Fruit fly (Drosophila melanogaster) whole organism, embryonic: ENCODE measurements around the gene Vav.

Source experiments
- Atf6 ChIP-seq: fragments of 200-800 bp; sonication (Bioruptor generic); IDR thresholded peaks from 2 replicates; pipeline ENCODE4 v1.3.6; 2022; ENCODE audit warnings: missing biosample characterization, missing genetic modification characterization
- Bgb ChIP-seq: fragments of 200-800 bp; sonication (Bioruptor generic); IDR thresholded peaks from 2 replicates; pipeline ENCODE4 v1.3.6; 2022; ENCODE audit warnings: missing biosample characterization, missing genetic modification characterization; ENCODE audit not compliant: partially characterized antibody
- CG10274 ChIP-seq: fragments of 200-800 bp; sonication (Bioruptor generic); optimal IDR thresholded peaks from 3 replicates; lab custom pipeline; 2017; ENCODE audit warnings: missing biosample characterization, mild to moderate bottlenecking, missing genetic modification characterization
- CG10654 ChIP-seq: fragments of 200-800 bp; sonication (Bioruptor generic); optimal IDR thresholded peaks from 2 replicates; lab custom pipeline; 2016; ENCODE audit warnings: missing biosample characterization, missing genetic modification characterization
- CG11247 ChIP-seq: fragments of 200-800 bp; sonication (Bioruptor generic); IDR thresholded peaks from 2 replicates; pipeline ENCODE4 v1.3.6; 2022; ENCODE audit warnings: missing biosample characterization, missing genetic modification characterization
- CG12236 ChIP-seq: fragments of 200-800 bp; sonication (Bioruptor generic); optimal IDR thresholded peaks from 2 replicates; lab custom pipeline; 2016; ENCODE audit warnings: missing biosample characterization, missing genetic modification characterization
- CG1233 ChIP-seq: fragments of 200-800 bp; sonication (Bioruptor generic); optimal IDR thresholded peaks from 4 replicates; lab custom pipeline; 2018; ENCODE audit warnings: missing biosample characterization, mild to moderate bottlenecking, missing genetic modification characterization
- CG12744 ChIP-seq: fragments of 200-800 bp; sonication (Bioruptor generic); optimal IDR thresholded peaks from 2 replicates; lab custom pipeline; 2016; ENCODE audit warnings: missing biosample characterization, missing genetic modification characterization
- CG13624 ChIP-seq: fragments of 200-800 bp; sonication (Bioruptor generic); optimal IDR thresholded peaks from 2 replicates; lab custom pipeline; 2016; ENCODE audit warnings: missing biosample characterization, missing genetic modification characterization
- CG14860 ChIP-seq: fragments of 200-800 bp; sonication (Bioruptor generic); IDR thresholded peaks from 3 replicates; pipeline ENCODE4 v1.3.6; 2022; ENCODE audit warnings: missing biosample characterization, missing genetic modification characterization; ENCODE audit not compliant: partially characterized antibody
- CG15269 ChIP-seq: fragments of 200-800 bp; sonication (Bioruptor generic); optimal IDR thresholded peaks from 2 replicates; lab custom pipeline; 2018; ENCODE audit warnings: missing biosample characterization, mild to moderate bottlenecking, missing genetic modification characterization, moderate library complexity
- CG15696 ChIP-seq: fragments of 200-800 bp; sonication (Bioruptor generic); optimal IDR thresholded peaks from 2 replicates; lab custom pipeline; 2019; ENCODE audit warnings: missing biosample characterization, mild to moderate bottlenecking, missing genetic modification characterization, moderate library complexity
- CG17385 ChIP-seq: fragments of 200-800 bp; sonication (Bioruptor generic); optimal IDR thresholded peaks from 3 replicates; lab custom pipeline; 2018; ENCODE audit warnings: missing biosample characterization, mild to moderate bottlenecking, missing genetic modification characterization
- CG30020 ChIP-seq: fragments of 200-800 bp; optimal IDR thresholded peaks from 2 replicates; lab custom pipeline; 2019; ENCODE audit warnings: missing biosample characterization, mild to moderate bottlenecking, missing genetic modification characterization, moderate library complexity
- CG3065 ChIP-seq: fragments of 200-800 bp; sonication (Bioruptor generic); optimal IDR thresholded peaks from 2 replicates; lab custom pipeline; 2016; ENCODE audit warnings: missing biosample characterization, missing genetic modification characterization
- CG33557 ChIP-seq: fragments of 200-800 bp; sonication (Bioruptor generic); optimal IDR thresholded peaks from 2 replicates; lab custom pipeline; 2019; ENCODE audit warnings: missing biosample characterization, mild to moderate bottlenecking, missing genetic modification characterization, moderate library complexity
- CG4282 ChIP-seq: fragments of 200-800 bp; sonication (Bioruptor generic); optimal IDR thresholded peaks from 2 replicates; lab custom pipeline; 2016; ENCODE audit warnings: missing biosample characterization, missing genetic modification characterization
- CG4360 ChIP-seq: fragments of 200-800 bp; sonication (Bioruptor generic); IDR thresholded peaks from 2 replicates; pipeline ENCODE4 v1.3.6; 2022; ENCODE audit warnings: missing biosample characterization, missing genetic modification characterization
- CG4424 ChIP-seq: fragments of 200-800 bp; sonication (Bioruptor generic); optimal IDR thresholded peaks from 3 replicates; lab custom pipeline; 2016; ENCODE audit warnings: missing biosample characterization, missing genetic modification characterization
- CG5245 ChIP-seq: fragments of 200-800 bp; sonication (Bioruptor generic); optimal IDR thresholded peaks from 3 replicates; lab custom pipeline; 2016; ENCODE audit warnings: missing biosample characterization, missing genetic modification characterization
- CG6813 ChIP-seq: fragments of 200-800 bp; sonication (Bioruptor generic); optimal IDR thresholded peaks from 2 replicates; lab custom pipeline; 2017; ENCODE audit warnings: missing biosample characterization, missing genetic modification characterization, mild to moderate bottlenecking, moderate library complexity, missing genetic modification reagents
- CG7372 ChIP-seq: fragments of 200-800 bp; sonication (Bioruptor generic); IDR thresholded peaks from 2 replicates; pipeline ENCODE4 v1.3.6; 2022; ENCODE audit warnings: missing biosample characterization, missing genetic modification characterization
- Dip3 ChIP-seq: fragments of 200-800 bp; sonication (Bioruptor generic); optimal IDR thresholded peaks from 3 replicates; lab custom pipeline; 2016; ENCODE audit warnings: missing biosample characterization, missing genetic modification characterization
- E2f2 ChIP-seq: fragments of 200-800 bp; sonication (Bioruptor generic); IDR thresholded peaks from 2 replicates; pipeline ENCODE4 v1.3.6; 2022; ENCODE audit warnings: missing biosample characterization, missing genetic modification characterization
- Fer1 ChIP-seq: fragments of 200-800 bp; sonication (Bioruptor generic); optimal IDR thresholded peaks from 2 replicates; lab custom pipeline; 2017; ENCODE audit warnings: missing biosample characterization, mild to moderate bottlenecking, missing genetic modification characterization
- H15 ChIP-seq: fragments of 200-800 bp; sonication (Bioruptor generic); IDR thresholded peaks from 3 replicates; pipeline ENCODE4 v1.3.6; 2022; ENCODE audit warnings: missing biosample characterization, missing genetic modification characterization
- Hsf ChIP-seq: fragments of 200-800 bp; sonication (Bioruptor generic); optimal IDR thresholded peaks from 3 replicates; lab custom pipeline; 2016; ENCODE audit warnings: missing biosample characterization, missing genetic modification characterization
- Lpt ChIP-seq: fragments of >200 bp; optimal IDR thresholded peaks from 2 replicates; lab custom pipeline; 2018; ENCODE audit warnings: missing biosample characterization, missing genetic modification characterization
- MBD-R2 ChIP-seq: fragments of 200-800 bp; sonication (Bioruptor generic); IDR thresholded peaks from 2 replicates; pipeline ENCODE4 v1.3.6; 2022; ENCODE audit warnings: missing biosample characterization, missing genetic modification characterization
- Myb ChIP-seq: fragments of 200-800 bp; sonication (Bioruptor generic); optimal IDR thresholded peaks from 2 replicates; lab custom pipeline; 2016; ENCODE audit warnings: missing biosample characterization, missing genetic modification characterization
- Rfx ChIP-seq: fragments of 200-800 bp; sonication (Bioruptor generic); IDR thresholded peaks from 2 replicates; pipeline ENCODE4 v1.3.6; 2022; ENCODE audit warnings: missing biosample characterization, missing genetic modification characterization
- Sin3A ChIP-seq: fragments of >200 bp; optimal IDR thresholded peaks from 2 replicates; lab custom pipeline; 2018
- Stat92E ChIP-seq, 3 experiments: fragments of >200 bp in 2 of 3; fragments of 200-800 bp in 1 of 3; sonication (Bioruptor generic) in 1 of 3; optimal IDR thresholded peaks; 2 replicates each; lab custom pipeline; 2017 to 2019; ENCODE audit warnings: missing biosample characterization in 3 of 3, missing genetic modification characterization in 3 of 3, mild to moderate bottlenecking in 1 of 3, moderate library complexity in 1 of 3
- YL-1 ChIP-seq: fragments of 200-800 bp; sonication (Bioruptor generic); optimal IDR thresholded peaks from 3 replicates; lab custom pipeline; 2017; ENCODE audit warnings: missing biosample characterization, mild to moderate bottlenecking, missing genetic modification characterization
- crc ChIP-seq: fragments of 200-800 bp; sonication (Bioruptor generic); optimal IDR thresholded peaks from 2 replicates; lab custom pipeline; 2016; ENCODE audit warnings: missing biosample characterization, missing genetic modification characterization
- ems ChIP-seq: fragments of 200-800 bp; sonication (Bioruptor generic); optimal IDR thresholded peaks from 3 replicates; lab custom pipeline; 2016; ENCODE audit warnings: missing biosample characterization, missing genetic modification characterization
- fru ChIP-seq: fragments of >200 bp; optimal IDR thresholded peaks from 2 replicates; lab custom pipeline; 2017
- gce ChIP-seq: fragments of 200-800 bp; sonication (Bioruptor generic); IDR thresholded peaks from 3 replicates; pipeline ENCODE4 v1.3.6; 2022; ENCODE audit warnings: missing biosample characterization, missing genetic modification characterization
- knrl ChIP-seq: fragments of 200-800 bp; sonication (Bioruptor generic); IDR thresholded peaks from 3 replicates; pipeline ENCODE4 v1.3.6; 2022; ENCODE audit warnings: missing biosample characterization, missing genetic modification characterization; ENCODE audit not compliant: partially characterized antibody
- nerfin-1 ChIP-seq: fragments of 200-800 bp; sonication (Bioruptor generic); optimal IDR thresholded peaks from 3 replicates; lab custom pipeline; 2019; ENCODE audit warnings: missing biosample characterization, mild to moderate bottlenecking, missing genetic modification characterization, moderate library complexity
- otp ChIP-seq: fragments of 200-800 bp; sonication (Bioruptor generic); IDR thresholded peaks from 3 replicates; pipeline ENCODE4, ENCODE4 v1.3.6; 2022; ENCODE audit warnings: missing biosample characterization, missing genetic modification characterization
- p53 ChIP-seq: fragments of 200-800 bp; sonication (Bioruptor generic); optimal IDR thresholded peaks from 2 replicates; lab custom pipeline; 2016; ENCODE audit warnings: missing biosample characterization, missing genetic modification characterization
- pho ChIP-seq: fragments of 200-800 bp; sonication (Bioruptor generic); optimal IDR thresholded peaks from 2 replicates; lab custom pipeline; 2016; ENCODE audit warnings: missing biosample characterization, missing genetic modification characterization
- pros ChIP-seq: fragments of 200-800 bp; sonication (Bioruptor generic); optimal IDR thresholded peaks from 3 replicates; lab custom pipeline; 2019; ENCODE audit warnings: missing biosample characterization, mild to moderate bottlenecking, missing genetic modification characterization, moderate library complexity
- sens-2 ChIP-seq: fragments of 200-800 bp; sonication (Bioruptor generic); IDR thresholded peaks from 2 replicates; pipeline ENCODE4 v1.3.6; 2022; ENCODE audit warnings: missing biosample characterization, missing genetic modification characterization
- tap ChIP-seq: fragments of 200-800 bp; optimal IDR thresholded peaks from 3 replicates; lab custom pipeline; 2019; ENCODE audit warnings: missing biosample characterization, mild to moderate bottlenecking, missing genetic modification characterization, moderate library complexity
- tio ChIP-seq: fragments of 200-800 bp; sonication (Bioruptor generic); optimal IDR thresholded peaks from 2 replicates; lab custom pipeline; 2017; ENCODE audit warnings: missing biosample characterization, missing genetic modification characterization, inconsistent platforms
- trem ChIP-seq: fragments of 200-800 bp; optimal IDR thresholded peaks from 3 replicates; lab custom pipeline; 2019; ENCODE audit warnings: missing biosample characterization, mild to moderate bottlenecking, missing genetic modification characterization, moderate library complexity
- yki ChIP-seq: fragments of >200 bp; optimal IDR thresholded peaks from 3 replicates; lab custom pipeline; 2018
- zen ChIP-seq: fragments of 200-800 bp; sonication (Bioruptor generic); optimal IDR thresholded peaks from 3 replicates; lab custom pipeline; 2018; ENCODE audit warnings: missing biosample characterization, mild to moderate bottlenecking, missing genetic modification characterization, moderate library complexity
- zfh2 ChIP-seq: fragments of 200-800 bp; sonication (Bioruptor generic); optimal IDR thresholded peaks from 2 replicates; lab custom pipeline; 2016; ENCODE audit warnings: missing biosample characterization, missing genetic modification characterization

Vav gene

dm6 chrX:19289318-19289970, 27.8 kb downstream of the Vav start (continued):
- peak; percentile 74 for TF ChIP-seq CG33557 (GFP tag; lab: Kevin White, UChicago)
- TF ChIP-seq otp (GFP tag; lab: Robert Waterston, UW): peak; percentile 94
- TF ChIP-seq Dip3 (GFP tag; lab: Kevin White, UChicago): peak; percentile 79
- peak; percentile 89 for TF ChIP-seq Hsf (GFP tag; lab: Kevin White, UChicago)
- no peak for TF ChIP-seq fru (lab: Kevin White, UChicago)
- no peak for TF ChIP-seq yki
- TF ChIP-seq pho: peak; percentile 39
- TF ChIP-seq CG4282 (GFP tag; lab: Kevin White, UChicago): no peak
- peak; percentile 19 for TF ChIP-seq YL-1 (GFP tag; lab: Kevin White, UChicago)
- peak; percentile 61 for TF ChIP-seq zfh2 (GFP tag; lab: Kevin White, UChicago)
- TF ChIP-seq tio: peak; percentile 63
- TF ChIP-seq H15 (GFP tag; lab: Robert Waterston, UW): peak; percentile 93
- peak; percentile 90 for TF ChIP-seq CG5245 (GFP tag; lab: Kevin White, UChicago)
- peak; percentile 61 for TF ChIP-seq trem (tag; lab: Kevin White, UChicago)
- peak; percentile 63 for TF ChIP-seq zen (tag; lab: Kevin White, UChicago)
- TF ChIP-seq CG13624 (GFP tag; lab: Kevin White, UChicago): peak; percentile 75
- TF ChIP-seq ems (GFP tag; lab: Kevin White, UChicago): peak; percentile 89
- peak; percentile 57 for TF ChIP-seq CG12236
- peak; percentile 90 for TF ChIP-seq CG4424 (GFP tag; lab: Kevin White, UChicago)
- peak; percentile 78; the same call in 1 of the 2 replicates for TF ChIP-seq Atf6
- no peak for TF ChIP-seq pros (GFP tag; lab: Kevin White, UChicago)
- peak; percentile 87 for TF ChIP-seq CG11247 (GFP tag; lab: Robert Waterston, UW)
- peak; percentile 93 for TF ChIP-seq gce
- TF ChIP-seq CG7372 (GFP tag; lab: Robert Waterston, UW): peak; percentile 84
- no peak for TF ChIP-seq Stat92E (GFP tag; optimal IDR thresholded peaks at IDR 0.05; lab: Kevin White, UChicago)
- peak; percentile 92 for TF ChIP-seq tap (tag; lab: Kevin White, UChicago)
- TF ChIP-seq CG3065 (GFP tag; lab: Kevin White, UChicago): peak; percentile 45
- TF ChIP-seq CG14860 (GFP tag; lab: Robert Waterston, UW): no peak
- TF ChIP-seq Rfx (GFP tag; lab: Robert Waterston, UW): peak; percentile 89
- peak; percentile 92 for TF ChIP-seq CG15269
- TF ChIP-seq CG1233 (GFP tag; lab: Kevin White, UChicago): peak; percentile 86
- TF ChIP-seq CG10654 (GFP tag; lab: Kevin White, UChicago): peak; percentile 86
- peak; percentile 51; the same call in 1 of the 2 replicates for TF ChIP-seq MBD-R2 (GFP tag; lab: Robert Waterston, UW)
- TF ChIP-seq CG30020 (tag; lab: Kevin White, UChicago): peak; percentile 36
- peak; percentile 56 for TF ChIP-seq CG15696 (tag; lab: Kevin White, UChicago)
- TF ChIP-seq CG10274 (GFP tag; lab: Kevin White, UChicago): peak; percentile 57
- peak; percentile 82 for TF ChIP-seq CG6813 (GFP tag; lab: Kevin White, UChicago)
- TF ChIP-seq CG17385 (GFP tag; lab: Kevin White, UChicago): peak; percentile 87
- TF ChIP-seq knrl: no peak
- peak; percentile 82 for TF ChIP-seq Fer1 (GFP tag; lab: Kevin White, UChicago)
- TF ChIP-seq p53 (GFP tag; lab: Kevin White, UChicago): peak; percentile 72
- TF ChIP-seq Bgb: no peak
- peak; percentile 49 for TF ChIP-seq Myb (GFP tag; lab: Kevin White, UChicago)
- peak; percentile 63 for TF ChIP-seq CG12744 (GFP tag; lab: Kevin White, UChicago)
- TF ChIP-seq crc (GFP tag; lab: Kevin White, UChicago): peak; percentile 50
- peak; percentile 83 for TF ChIP-seq nerfin-1
- no peak for TF ChIP-seq Sin3A (lab: Kevin White, UChicago)
- TF ChIP-seq CG4360 (GFP tag; lab: Robert Waterston, UW): peak; percentile 75
- peak; percentile 68 for TF ChIP-seq E2f2 (GFP tag; lab: Robert Waterston, UW)
- peak; percentile 89 for TF ChIP-seq sens-2 (GFP tag; lab: Robert Waterston, UW)
- TF ChIP-seq Lpt (GFP tag; lab: Kevin White, UChicago): no peak
